Fruit fly (Drosophila melanogaster): Measurements from ENCODE around the gene Npl4.

Npl4 gene

DNA sequence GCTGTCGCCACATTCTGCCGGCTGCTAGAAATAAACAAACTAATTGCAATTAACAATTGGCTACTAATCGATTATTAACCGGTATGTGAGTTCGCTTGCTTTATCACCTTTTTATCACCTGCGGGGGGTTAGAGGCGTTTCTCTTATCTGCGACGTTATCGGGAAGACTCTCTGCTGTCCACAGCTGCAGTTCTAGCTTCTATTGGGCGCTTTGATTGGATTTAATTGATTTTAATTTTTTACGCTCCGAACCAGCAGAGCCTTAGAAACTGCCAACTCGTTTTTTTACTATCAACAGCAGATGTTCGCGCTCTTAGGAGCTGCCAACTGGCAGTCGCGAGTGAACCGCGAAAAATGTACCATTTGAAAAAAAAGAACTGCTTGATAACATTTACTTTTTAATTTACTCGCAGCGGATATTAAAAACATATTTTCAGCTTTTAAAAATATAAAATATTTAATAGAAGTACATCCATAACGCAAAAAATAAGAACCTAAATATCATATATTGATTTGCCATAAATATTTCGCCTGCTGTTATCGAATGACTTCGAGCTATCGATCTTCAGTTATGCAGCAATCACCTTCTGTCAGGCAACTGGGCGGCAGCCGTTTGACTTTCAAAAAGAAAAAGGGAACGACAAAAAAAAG, 2.3 kb upstream of the Npl4 start, which contains the start of gene Ssadh (continued):
- TF ChIP-seq CG7963 (GFP tag; IDR thresholded peaks at IDR 0.05; ENCODE audit: partially characterized antibody) = peak; percentile 50; the same call in 1 of the 3 replicates
- TF ChIP-seq Bteb2 (GFP tag; optimal IDR thresholded peaks at IDR 0.05) = no peak
- TF ChIP-seq Ets97D (GFP tag; optimal IDR thresholded peaks at IDR 0.05) = peak; percentile 39
- peak; percentile 56 for TF ChIP-seq gsb-n (tag; optimal IDR thresholded peaks at IDR 0.05)
- TF ChIP-seq Neu2 (GFP tag; optimal IDR thresholded peaks at IDR 0.05; ENCODE audit: borderline replicate concordance) = no peak
- peak; percentile 6 for TF ChIP-seq gem (tag; optimal IDR thresholded peaks at IDR 0.05)
- no peak for TF ChIP-seq CG7928 (GFP tag; optimal IDR thresholded peaks at IDR 0.05)
- TF ChIP-seq amos (GFP tag; IDR thresholded peaks at IDR 0.05; ENCODE audit: partially characterized antibody) = peak; percentile 56
- TF ChIP-seq abd-A (tag; optimal IDR thresholded peaks at IDR 0.05) = no peak
- TF ChIP-seq Abd-B (GFP tag; optimal IDR thresholded peaks at IDR 0.05) = peak; percentile 4
- TF ChIP-seq exex (tag; optimal IDR thresholded peaks at IDR 0.05) = peak; percentile 75
- peak; percentile 44 for TF ChIP-seq CG11504 (tag; optimal IDR thresholded peaks at IDR 0.05)
- peak; percentile 16 for TF ChIP-seq CG31365 (tag; optimal IDR thresholded peaks at IDR 0.05)
- no peak for TF ChIP-seq crol (GFP tag; IDR thresholded peaks at IDR 0.05)
- no peak for TF ChIP-seq fru (optimal IDR thresholded peaks at IDR 0.05)
- TF ChIP-seq trem (tag; optimal IDR thresholded peaks at IDR 0.05) = peak; percentile 100
- TF ChIP-seq CG7556 (GFP tag; optimal IDR thresholded peaks at IDR 0.05) = no peak
- no peak for TF ChIP-seq Nf-YA (GFP tag; IDR thresholded peaks at IDR 0.05)
- TF ChIP-seq Med (GFP tag) = peak; percentile 12
- no peak for TF ChIP-seq Pdp1 (GFP tag; optimal IDR thresholded peaks at IDR 0.05)
- TF ChIP-seq her (GFP tag; optimal IDR thresholded peaks at IDR 0.05) = no peak
- TF ChIP-seq dmrt11E (tag; optimal IDR thresholded peaks at IDR 0.05) = no peak
- TF ChIP-seq CG18262 (tag; optimal IDR thresholded peaks at IDR 0.05) = no peak
- TF ChIP-seq CoRest (tag; optimal IDR thresholded peaks at IDR 0.05) = peak; percentile 64
- TF ChIP-seq CG14050 (GFP tag; IDR thresholded peaks at IDR 0.05) = no peak
- TF ChIP-seq vfl (GFP tag; optimal IDR thresholded peaks at IDR 0.05) = no peak
- TF ChIP-seq knrl (GFP tag; IDR thresholded peaks at IDR 0.05; ENCODE audit: partially characterized antibody) = peak; percentile 60
- peak; percentile 86 for TF ChIP-seq MBD-R2 (GFP tag; IDR thresholded peaks at IDR 0.05)
- 0 out of 4 replicates have a peak, but pooled peaks have one; percentile 27 for TF ChIP-seq chinmo (GFP tag; IDR thresholded peaks at IDR 0.05; ENCODE audit: partially characterized antibody)
- TF ChIP-seq CG4424 (GFP tag; optimal IDR thresholded peaks at IDR 0.05) = peak; percentile 2
- no peak for TF ChIP-seq CG9932 (GFP tag; IDR thresholded peaks at IDR 0.05)
- peak; percentile 34; the same call in 1 of the 3 replicates for TF ChIP-seq CG34224 (GFP tag; IDR thresholded peaks at IDR 0.05; ENCODE audit: partially characterized antibody)
- no peak for TF ChIP-seq run (tag; optimal IDR thresholded peaks at IDR 0.05)
- no peak for TF ChIP-seq hth (optimal IDR thresholded peaks at IDR 0.05)
- peak; percentile 97 for TF ChIP-seq E2f2 (GFP tag; IDR thresholded peaks at IDR 0.05)
- peak; percentile 99 for TF ChIP-seq CG11560 (tag; IDR thresholded peaks at IDR 0.05)
- TF ChIP-seq CG3847 (GFP tag; IDR thresholded peaks at IDR 0.05) = peak; percentile 43; the same call in 1 of the 2 replicates
- no peak for TF ChIP-seq so (GFP tag; IDR thresholded peaks at IDR 0.05)
- TF ChIP-seq CTCF (GFP tag; optimal IDR thresholded peaks at IDR 0.05) = peak; percentile 27
- peak; percentile 63; the same call in 1 of the 2 replicates for TF ChIP-seq tna (GFP tag; IDR thresholded peaks at IDR 0.05; ENCODE audit: partially characterized antibody)
- TF ChIP-seq HLH54F (GFP tag; optimal IDR thresholded peaks at IDR 0.05) = no peak
- TF ChIP-seq BEAF-32 (GFP tag; optimal IDR thresholded peaks at IDR 0.05) = peak; percentile 62
- no peak for TF ChIP-seq Usf (GFP tag; optimal IDR thresholded peaks at IDR 0.05)
- TF ChIP-seq z (GFP tag; IDR thresholded peaks at IDR 0.05) = no peak
- TF ChIP-seq HLH4C (GFP tag; IDR thresholded peaks at IDR 0.05; ENCODE audit: partially characterized antibody) = peak; percentile 75
- peak; percentile 9 for TF ChIP-seq CG2120 (GFP tag; optimal IDR thresholded peaks at IDR 0.05)
- peak; percentile 63; the same call in 2 of the 4 replicates for TF ChIP-seq Dll (GFP tag; IDR thresholded peaks at IDR 0.05; ENCODE audit: partially characterized antibody)
- no peak for TF ChIP-seq gro (GFP tag; optimal IDR thresholded peaks at IDR 0.05)
- no peak for TF ChIP-seq slou (GFP tag; optimal IDR thresholded peaks at IDR 0.05)
- TF ChIP-seq CG4617 (GFP tag; optimal IDR thresholded peaks at IDR 0.05; ENCODE audit: borderline replicate concordance) = peak; percentile 28
